Worm (Caenorhabditis elegans): Measurements from ENCODE around the gene srbc-3.

DNA sequence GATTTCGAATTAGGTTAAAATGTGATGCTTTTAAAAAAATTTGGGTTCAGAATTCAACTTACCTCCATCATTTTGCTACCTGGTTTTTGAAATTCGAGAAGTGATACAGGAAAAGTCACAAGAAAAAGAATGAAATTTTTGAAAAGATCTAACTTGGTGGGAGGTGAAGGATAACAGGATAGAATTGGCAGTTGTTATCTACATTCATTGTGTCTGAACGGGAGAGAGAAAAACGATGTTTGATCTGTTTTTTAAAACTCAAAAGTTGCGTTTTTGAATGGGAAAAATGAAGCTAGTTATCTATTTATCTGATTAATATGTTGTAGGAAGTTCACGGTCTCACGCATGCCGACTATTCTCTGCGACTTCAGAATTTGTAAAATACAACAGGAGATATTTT is 20.9 kb upstream of the srbc-3 start, which contains the start of gene F35F10.7:
- no peak for TF ChIP-seq snpc-4 (tag; optimal IDR thresholded peaks at IDR 0.05)
- no peak for TF ChIP-seq mls-2 (tag; optimal IDR thresholded peaks at IDR 0.05)
- no peak for TF ChIP-seq ham-2 (GFP tag; optimal IDR thresholded peaks at IDR 0.05)
- no peak for TF ChIP-seq lin-13 (tag; optimal IDR thresholded peaks at IDR 0.05)
- no peak for TF ChIP-seq blmp-1 (tag; optimal IDR thresholded peaks at IDR 0.05)
- TF ChIP-seq lsy-2 (tag; optimal IDR thresholded peaks at IDR 0.05): no peak
- TF ChIP-seq zip-8 (tag; optimal IDR thresholded peaks at IDR 0.05): no peak
- TF ChIP-seq nhr-28 (tag; optimal IDR thresholded peaks at IDR 0.05): no peak
- no peak for TF ChIP-seq sptf-1 (tag; optimal IDR thresholded peaks at IDR 0.05)
- no peak for TF ChIP-seq ztf-11 (tag; optimal IDR thresholded peaks at IDR 0.05)
- no peak for TF ChIP-seq elt-3 (tag; optimal IDR thresholded peaks at IDR 0.05)
- no peak for TF ChIP-seq nhr-237 (tag; optimal IDR thresholded peaks at IDR 0.05)
